Worm (Caenorhabditis elegans) whole organism, L4/young adult: ENCODE measurements around the gene dlc-2.

Experiments used
- dao-5 ChIP-seq: sonication (generic microtip); optimal IDR thresholded peaks from 2 replicates; lab custom pipeline; 2016; ENCODE audit warnings: missing genotype, missing genetic modification characterization, moderate library complexity, missing compliant biosample characterization
- him-1 ChIP-seq: sonication (generic microtip); optimal IDR thresholded peaks from 2 replicates; lab custom pipeline; 2016; ENCODE audit warnings: missing genotype, missing genetic modification reagents, missing genetic modification characterization, missing compliant biosample characterization

- TF ChIP-seq him-1 (tag; lab: Kevin White, UChicago) (no peak), dao-5 (tag; lab: Kevin White, UChicago) (no peak)
These were observed 23.6 kb upstream of the dlc-2 start for ce11 chrIV:12134991-12135390.
